Fruit fly (Drosophila melanogaster): ENCODE results near the gene Jarid2.

DNA sequence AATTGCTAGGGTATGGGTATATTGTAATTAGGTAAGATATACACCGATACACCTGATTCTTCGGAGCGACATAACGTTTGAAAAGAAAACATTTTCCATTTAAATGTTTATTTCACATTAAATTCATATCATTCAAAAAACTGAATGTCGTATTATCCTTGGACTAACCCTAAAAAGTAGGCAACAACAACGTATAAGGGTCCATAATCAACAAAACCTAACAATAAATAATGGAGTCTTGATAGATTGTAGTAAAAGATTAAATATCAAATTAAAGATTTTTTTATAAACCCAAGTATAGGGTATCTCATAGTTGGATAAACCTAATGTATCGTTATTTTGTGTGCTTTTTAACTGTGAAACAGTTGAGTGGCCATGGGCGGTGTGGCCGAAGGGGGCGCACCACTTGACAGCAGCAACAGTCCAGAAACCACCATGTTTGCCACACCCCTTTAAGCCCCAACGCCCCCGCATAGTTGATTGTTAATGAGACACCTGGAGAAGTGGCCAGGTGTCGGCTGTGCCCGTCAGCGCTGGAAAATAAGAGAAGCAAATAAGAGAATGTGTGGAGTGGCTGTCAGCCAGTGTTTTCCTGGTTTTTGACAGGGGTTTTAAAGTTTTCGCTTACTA, 8.5 kb upstream of the Jarid2 start:
- no peak for TF ChIP-seq CG9705 (GFP tag; optimal IDR thresholded peaks at IDR 0.05)
- TF ChIP-seq Abd-B (GFP tag; optimal IDR thresholded peaks at IDR 0.05) = no peak
- no peak for TF ChIP-seq dmrt93B (GFP tag; optimal IDR thresholded peaks at IDR 0.05)
- TF ChIP-seq psq (GFP tag; optimal IDR thresholded peaks at IDR 0.05) = peak; percentile 27
